Worm (Caenorhabditis elegans) whole organism, midembryonic: ENCODE measurements around the gene F14H12.6.
"Not testable (repeated sequence)": the region's sequence is repeated elsewhere in the genome, so short reads cannot be mapped to it uniquely, and the experiment has no call there.

Experiments used
- T22C8.4 ChIP-seq: fragments of 200-800 bp; sonication (Bioruptor generic); IDR thresholded peaks from 2 replicates; pipeline ENCODE4 v1.3.6; 2022; ENCODE audit warnings: missing genetic modification characterization, missing compliant biosample characterization
- cog-1 ChIP-seq: sonication (generic microtip); optimal IDR thresholded peaks from 2 replicates; lab custom pipeline; 2016; ENCODE audit warnings: missing genetic modification characterization, missing compliant biosample characterization
- flt-1 ChIP-seq: fragments of 200-800 bp; sonication (Bioruptor generic); IDR thresholded peaks from 2 replicates; pipeline ENCODE4 v1.3.6; 2022; ENCODE audit warnings: missing genetic modification characterization, missing compliant biosample characterization
- klf-2 ChIP-seq: fragments of 200-800 bp; sonication (Bioruptor generic); conservative IDR thresholded peaks from 2 replicates; pipeline ENCODE4 v1.3.6; 2022; ENCODE audit warnings: missing genetic modification reagents, missing genetic modification characterization, missing compliant biosample characterization
- med-1 ChIP-seq: sonication (generic microtip); optimal IDR thresholded peaks from 2 replicates; lab custom pipeline; 2017; ENCODE audit warnings: missing genetic modification characterization, mild to moderate bottlenecking, missing compliant biosample characterization, antibody characterized with exemption, missing genetic modification reagents; ENCODE audit not compliant: insufficient read depth
- ref-1 ChIP-seq: fragments of 200-800 bp; sonication (Bioruptor generic); conservative IDR thresholded peaks from 2 replicates; pipeline ENCODE4 v1.3.6; 2022; ENCODE audit warnings: missing genetic modification reagents, missing genetic modification characterization, missing compliant biosample characterization
- tab-1 ChIP-seq: fragments of 200-800 bp; sonication (Bioruptor generic); IDR thresholded peaks from 2 replicates; pipeline ENCODE4 v1.3.6; 2022; ENCODE audit warnings: missing genetic modification characterization, missing compliant biosample characterization
- ztf-23 ChIP-seq: fragments of 200-800 bp; sonication (Bioruptor generic); IDR thresholded peaks from 2 replicates; pipeline ENCODE4 v1.3.6; 2022; ENCODE audit warnings: missing genetic modification reagents, missing genetic modification characterization, missing compliant biosample characterization
- ztf-29 ChIP-seq: fragments of 200-800 bp; sonication (Bioruptor generic); IDR thresholded peaks from 2 replicates; pipeline ENCODE4 v1.3.6; 2022; ENCODE audit warnings: missing genetic modification reagents, missing genetic modification characterization, missing compliant biosample characterization

The F14H12.6 gene

DNA sequence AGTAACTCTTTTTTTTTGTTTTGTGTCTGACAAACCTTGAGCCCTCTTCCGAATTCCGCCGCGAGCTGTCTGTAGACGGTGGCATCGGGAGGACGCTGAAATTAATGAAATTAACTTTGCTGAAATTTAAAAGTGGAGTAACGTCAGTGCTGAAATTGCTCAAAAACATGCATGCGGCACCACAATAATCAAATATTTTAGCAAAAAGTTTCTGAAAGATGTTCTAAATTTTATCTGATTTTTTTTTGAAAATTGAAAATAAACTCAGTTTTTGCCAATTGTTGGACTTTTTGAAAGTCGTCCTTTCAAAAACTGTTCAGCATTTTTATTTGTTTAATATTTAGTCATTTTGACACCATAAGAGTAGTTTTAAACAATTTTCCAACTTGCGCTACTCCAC lies 21.4 kb downstream of the F14H12.6 start, which contains the start of gene cst-2:
Gene cst-2 (minus strand): TSS at position 101 of the 400 bp plus-strand sequence.
- not testable (repeated sequence) for TF ChIP-seq ref-1; T22C8.4; ztf-23 (GFP tag; lab: Robert Waterston, UW)

DNA sequence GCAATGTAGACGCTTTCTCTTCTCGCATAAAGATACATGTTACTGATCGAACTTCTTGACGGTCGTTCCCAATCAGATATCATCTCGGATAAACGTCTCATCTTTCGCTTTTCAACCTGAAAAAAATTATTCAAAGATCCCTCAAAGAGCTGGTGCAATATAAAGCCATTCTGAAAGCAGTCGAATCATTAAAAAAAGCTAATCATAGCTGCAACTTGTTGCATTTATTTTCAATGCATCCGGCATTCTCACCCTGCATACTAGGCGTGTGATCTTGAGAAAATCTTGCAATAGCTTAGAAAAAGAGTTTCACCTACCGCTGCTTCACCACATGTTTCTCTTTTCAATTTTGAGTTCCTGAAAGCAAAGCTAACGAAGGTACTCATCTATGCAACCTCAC lies 25.1 kb downstream of the F14H12.6 start, which contains the start of gene C24A8.6:
Gene C24A8.6 (minus strand): TSS at position 101 of the 400 bp plus-strand sequence.
- not testable (repeated sequence) for TF ChIP-seq ztf-23 (GFP tag; lab: Robert Waterston, UW); T22C8.4; klf-2

DNA sequence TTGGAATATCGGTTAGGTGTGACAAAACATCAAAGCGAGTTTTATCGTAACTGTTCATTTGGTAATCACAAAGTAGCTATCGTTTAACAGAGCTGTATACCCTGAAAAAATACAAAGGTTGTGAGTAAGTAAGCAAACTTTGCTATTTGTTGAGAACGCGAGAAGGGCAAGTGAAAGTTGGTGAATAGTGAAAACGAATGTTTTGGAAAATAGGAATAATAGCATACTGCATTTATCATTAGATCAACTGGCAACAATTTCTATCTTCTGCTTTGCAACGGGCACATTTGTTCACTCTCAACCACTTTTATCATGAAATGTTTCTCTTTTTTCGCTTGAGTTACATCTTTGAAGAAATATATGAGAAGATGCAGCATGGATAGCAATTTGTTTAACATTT lies 28.6 kb downstream of the F14H12.6 start, which contains the start of gene C24A8.5:
Gene C24A8.5 (minus strand): TSS at position 101 of the 400 bp plus-strand sequence.
- TF ChIP-seq cog-1 (no peak), ztf-29 (GFP tag; lab: Robert Waterston, UW) (no peak), klf-2 (no peak), ztf-23 (GFP tag; lab: Robert Waterston, UW) (no peak), tab-1 (GFP tag; lab: Robert Waterston, UW) (no peak)

DNA sequence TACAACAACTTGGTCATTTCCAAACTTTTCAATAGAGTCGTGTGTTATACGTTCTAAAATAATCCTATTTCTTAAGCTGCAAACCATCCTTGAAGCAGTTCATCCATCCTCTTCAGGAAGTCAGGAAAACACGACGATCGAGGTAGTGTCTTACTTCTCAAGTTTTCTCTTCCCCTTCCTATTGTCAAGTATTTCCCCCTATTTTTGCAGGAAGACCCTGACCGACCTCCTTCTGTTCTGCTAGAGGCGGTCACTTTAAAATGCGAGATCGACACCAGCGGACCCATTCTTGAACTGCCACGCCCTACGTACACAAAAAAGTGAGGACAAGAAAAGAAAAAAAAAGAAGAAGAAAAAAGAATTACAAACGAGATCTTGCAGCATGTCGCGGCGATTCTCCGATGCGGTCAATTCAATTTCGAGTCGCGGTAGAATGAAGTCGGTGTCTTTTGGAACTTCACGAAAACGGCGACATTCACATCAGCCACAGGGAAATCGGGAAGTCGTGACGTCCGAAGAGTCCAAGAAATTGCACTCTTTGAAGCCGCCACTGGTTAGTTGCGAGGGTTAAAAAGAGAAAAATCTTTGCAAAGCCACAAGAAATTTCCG lies 34.4 kb downstream of the F14H12.6 start:
- no peak for TF ChIP-seq cog-1
- TF ChIP-seq tab-1 (GFP tag; lab: Robert Waterston, UW) = no peak
- TF ChIP-seq klf-2 = no peak
- TF ChIP-seq ref-1 = no peak
- no peak for TF ChIP-seq med-1 (GFP tag; lab: Kevin White, UChicago)
- no peak for TF ChIP-seq ztf-23 (GFP tag; lab: Robert Waterston, UW)
- no peak for TF ChIP-seq flt-1 (GFP tag; lab: Robert Waterston, UW)

DNA sequence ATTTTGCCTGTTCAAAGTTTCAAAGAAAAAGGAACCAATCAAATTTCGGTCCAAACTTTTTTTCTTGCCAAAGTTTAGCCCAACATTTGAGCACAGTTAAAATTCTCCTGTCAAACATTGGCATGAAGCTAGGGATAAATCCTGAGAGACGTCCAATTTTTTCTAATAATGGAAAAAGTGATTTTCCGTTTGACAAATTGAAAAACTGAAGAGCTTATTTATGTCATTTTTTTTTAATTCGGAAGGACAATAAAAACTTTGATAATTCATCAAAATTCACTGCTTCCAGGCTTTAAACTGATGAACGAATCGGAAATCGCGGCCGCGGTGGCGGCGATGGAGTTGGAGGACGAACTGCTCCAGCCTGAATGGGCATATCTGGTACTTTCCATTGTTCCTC lies 36.8 kb downstream of the F14H12.6 start, which contains the start of gene dop-6:
Gene dop-6 (plus strand): TSS at position 301 of the 400 bp plus-strand sequence.
- TF ChIP-seq ztf-29 (GFP tag; lab: Robert Waterston, UW) (no peak), cog-1 (no peak), flt-1 (GFP tag; lab: Robert Waterston, UW) (no peak), tab-1 (GFP tag; lab: Robert Waterston, UW) (no peak), ztf-23 (GFP tag; lab: Robert Waterston, UW) (no peak), med-1 (GFP tag; lab: Kevin White, UChicago) (no peak), T22C8.4 (no peak)

DNA sequence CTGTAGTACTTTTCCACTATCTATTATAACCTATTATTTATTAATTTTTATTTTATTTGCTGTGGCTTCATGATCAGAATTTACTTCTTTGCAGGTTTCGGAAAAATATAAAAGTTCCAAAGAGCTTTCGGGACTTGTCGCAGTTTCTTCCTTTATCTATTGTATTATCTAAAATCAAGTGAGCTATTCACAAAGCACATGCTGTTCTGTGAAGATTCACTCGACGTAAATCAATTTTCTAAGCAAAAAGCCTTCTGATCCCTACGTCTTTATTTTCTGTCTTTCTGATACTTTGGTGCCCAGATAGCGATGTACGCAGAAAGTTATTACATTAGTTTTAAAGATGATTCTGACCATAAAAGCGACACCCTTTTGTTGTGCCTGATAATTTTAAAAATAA lies 40.3 kb downstream of the F14H12.6 start:
- TF ChIP-seq ztf-23 (GFP tag; lab: Robert Waterston, UW) = no peak

DNA sequence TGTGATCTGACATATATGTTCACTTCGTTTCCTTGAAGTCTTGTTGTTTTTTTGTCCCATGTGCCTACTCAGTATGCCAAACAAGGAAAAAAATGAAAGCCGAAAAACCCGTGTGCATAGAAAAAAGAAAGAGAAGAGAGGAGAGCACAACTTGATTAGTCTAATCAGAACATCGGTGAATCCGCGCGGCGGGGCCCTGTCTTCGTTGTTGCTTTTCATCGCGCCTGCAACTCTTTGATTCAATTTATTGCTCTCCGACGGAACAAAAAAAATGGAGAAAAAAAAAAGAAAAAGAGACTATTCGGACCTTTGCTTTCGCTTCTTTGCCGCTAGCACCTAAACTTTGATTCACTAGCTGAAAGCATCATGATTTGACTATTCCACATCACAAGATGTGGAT lies 42.4 kb downstream of the F14H12.6 start:
- no peak for TF ChIP-seq tab-1 (GFP tag; lab: Robert Waterston, UW)
- no peak for TF ChIP-seq ztf-23 (GFP tag; lab: Robert Waterston, UW)
- no peak for TF ChIP-seq klf-2
- no peak for TF ChIP-seq flt-1 (GFP tag; lab: Robert Waterston, UW)
- no peak for TF ChIP-seq T22C8.4
- TF ChIP-seq med-1 (GFP tag; lab: Kevin White, UChicago) = no peak

DNA sequence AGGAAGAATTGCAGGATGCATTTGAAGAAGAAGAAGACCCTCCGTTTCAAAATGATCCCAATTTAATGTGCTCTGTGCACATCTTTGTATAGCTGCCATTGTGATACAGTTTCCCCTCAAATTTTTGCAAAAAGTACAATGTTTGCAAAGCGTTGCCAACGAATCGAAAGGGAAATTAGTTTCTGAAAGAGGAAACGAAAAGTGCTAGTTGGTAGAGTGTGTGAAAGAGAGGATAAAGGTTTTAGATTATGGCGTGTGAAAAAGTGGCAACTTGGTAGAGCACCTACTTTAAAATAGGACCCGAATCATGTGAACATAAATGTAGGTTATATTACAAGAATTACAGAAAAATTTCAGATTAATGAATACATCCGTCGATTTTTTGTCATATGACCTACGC lies 45.7 kb downstream of the F14H12.6 start, which contains the start of gene C52B9.8:
Gene C52B9.8 (minus strand): TSS at position 101 of the 400 bp plus-strand sequence.
- TF ChIP-seq ref-1 (no peak), T22C8.4 (no peak), ztf-23 (GFP tag; lab: Robert Waterston, UW) (no peak), ztf-29 (GFP tag; lab: Robert Waterston, UW) (no peak), flt-1 (GFP tag; lab: Robert Waterston, UW) (no peak), tab-1 (GFP tag; lab: Robert Waterston, UW) (no peak), cog-1 (no peak), med-1 (GFP tag; lab: Kevin White, UChicago) (no peak), klf-2 (no peak)

DNA sequence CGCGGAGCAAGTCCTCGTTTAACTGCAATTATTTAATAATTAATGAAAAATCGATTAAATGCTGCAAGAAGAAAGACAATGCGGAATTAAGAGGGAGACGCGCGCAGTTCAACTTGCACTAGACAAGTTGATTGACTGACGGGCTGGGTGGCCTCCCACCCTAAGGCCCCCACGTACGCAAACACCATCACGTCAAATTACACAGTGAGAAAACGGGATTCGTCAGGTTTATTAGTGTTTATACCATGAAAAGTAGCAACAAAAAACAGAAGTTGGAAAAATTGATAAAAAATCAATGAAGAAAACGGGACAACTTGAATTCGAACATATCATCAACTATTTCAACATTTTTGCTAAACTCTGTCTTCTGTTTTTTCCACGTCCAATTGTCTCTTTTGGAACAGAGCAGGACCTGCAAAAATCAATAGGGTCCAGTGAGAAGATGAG lies 49.8 kb downstream of the F14H12.6 start:
- TF ChIP-seq T22C8.4 (peak; percentile 35; the same call in 1 of the 2 replicates), cog-1 (no peak), tab-1 (GFP tag; lab: Robert Waterston, UW) (peak; percentile 55; the same call in 1 of the 2 replicates), klf-2 (no peak), flt-1 (GFP tag; lab: Robert Waterston, UW) (no peak), ztf-29 (GFP tag; lab: Robert Waterston, UW) (0 out of 2 replicates have a peak, but pooled peaks have one; percentile 29), med-1 (GFP tag; lab: Kevin White, UChicago) (no peak), ztf-23 (GFP tag; lab: Robert Waterston, UW) (no peak), ref-1 (no peak)
